Worm (Caenorhabditis elegans) whole organism, mixed stage, embryonic: ENCODE data around the gene T14B4.5.

Experiments used
- ces-1 ChIP-seq: fragments of 150-350 bp; optimal IDR thresholded peaks from 2 replicates; lab custom pipeline; 2014; ENCODE audit warnings: missing biosample characterization, missing genetic modification reagents, missing genetic modification characterization
- lsy-2 ChIP-seq: fragments of 150-350 bp; optimal IDR thresholded peaks from 2 replicates; lab custom pipeline; 2014; ENCODE audit warnings: missing biosample characterization, missing genetic modification characterization
- mep-1 ChIP-seq: fragments of 150-350 bp; optimal IDR thresholded peaks from 2 replicates; lab custom pipeline; 2017; ENCODE audit warnings: missing biosample characterization, missing genetic modification reagents, missing genetic modification characterization, inconsistent platforms
- nhr-2 ChIP-seq: fragments of 150-350 bp; optimal IDR thresholded peaks from 2 replicates; lab custom pipeline; 2014; ENCODE audit warnings: missing biosample characterization, missing genetic modification characterization
- nhr-28 ChIP-seq: fragments of 150-350 bp; optimal IDR thresholded peaks from 2 replicates; lab custom pipeline; 2014; ENCODE audit warnings: missing biosample characterization, missing genetic modification characterization
- nhr-76 ChIP-seq: sonication (generic microtip); optimal IDR thresholded peaks from 2 replicates; lab custom pipeline; 2017; ENCODE audit warnings: missing biosample characterization, missing genetic modification characterization
- sem-2 ChIP-seq: fragments of 200-800 bp; sonication (Bioruptor generic); optimal IDR thresholded peaks from 2 replicates; lab custom pipeline; 2018; ENCODE audit warnings: mild to moderate bottlenecking, missing genetic modification characterization, missing compliant biosample characterization
- unc-62 ChIP-seq: fragments of 150-350 bp; optimal IDR thresholded peaks from 2 replicates; lab custom pipeline; 2014; ENCODE audit warnings: missing biosample characterization, missing genetic modification reagents, missing genetic modification characterization

ce11 chrII:6706552-6707091, 10.0 kb upstream of the T14B4.5 start:
- TF ChIP-seq mep-1 (tag; lab: Kevin White, UChicago), result no peak
- TF ChIP-seq unc-62 (GFP tag; lab: Kevin White, UChicago), result no peak
- TF ChIP-seq sem-2 (GFP tag; lab: Kevin White, UChicago), result no peak
- TF ChIP-seq lsy-2 (tag; lab: Kevin White, UChicago), result no peak
- TF ChIP-seq ces-1 (GFP tag; lab: Kevin White, UChicago), result peak; percentile 82
- no peak for TF ChIP-seq nhr-2 (tag; lab: Kevin White, UChicago)
- TF ChIP-seq nhr-28 (tag; lab: Kevin White, UChicago), result no peak
- TF ChIP-seq nhr-76 (tag; lab: Kevin White, UChicago), result no peak
